Worm (Caenorhabditis elegans): Measurements from ENCODE around the gene sri-32.
"Not testable (repeated sequence)": the region's sequence is repeated elsewhere in the genome, so short reads cannot be mapped to it uniquely, and the experiment has no call there.

The sri-32 gene

ce11 chrII:3154383-3154782 lies at the start of gene sri-32:
Gene sri-32 (minus strand): TSS chrII:3154483.
- TF ChIP-seq pqm-1 (tag; optimal IDR thresholded peaks at IDR 0.05) (no peak), mep-1 (tag; optimal IDR thresholded peaks at IDR 0.05) (no peak), fkh-10 (GFP tag; optimal IDR thresholded peaks at IDR 0.05) (no peak), lsy-2 (tag; optimal IDR thresholded peaks at IDR 0.05) (no peak), unc-98 (GFP tag; IDR thresholded peaks at IDR 0.05) (no peak), fkh-4 (tag; optimal IDR thresholded peaks at IDR 0.05; ENCODE audit: borderline replicate concordance) (no peak)

- TF ChIP-seq egl-13 (tag; optimal IDR thresholded peaks at IDR 0.05) (no peak), nhr-90 (tag; optimal IDR thresholded peaks at IDR 0.05; ENCODE audit: poor library complexity) (no peak), efl-1 (optimal IDR thresholded peaks at IDR 0.05) (no peak), efl-1 (GFP tag; optimal IDR thresholded peaks at IDR 0.05 in 1 of 2) (no peak), unc-30 (tag; optimal IDR thresholded peaks at IDR 0.05) (no peak), mdl-1 (tag; optimal IDR thresholded peaks at IDR 0.05) (no peak), ceh-8 (GFP tag; optimal IDR thresholded peaks at IDR 0.05) (no peak), rnt-1 (tag; optimal IDR thresholded peaks at IDR 0.05) (no peak), zip-4 (GFP tag; optimal IDR thresholded peaks at IDR 0.05) (no peak), unc-62 (GFP tag; optimal IDR thresholded peaks at IDR 0.05) (no peak), C04F5.9 (tag; optimal IDR thresholded peaks at IDR 0.05) (no peak), snpc-4 (tag; optimal IDR thresholded peaks at IDR 0.05) (no peak), egl-27 (tag; optimal IDR thresholded peaks at IDR 0.05) (no peak), lsy-2 (tag; optimal IDR thresholded peaks at IDR 0.05) (no peak), nhr-76 (tag; optimal IDR thresholded peaks at IDR 0.05) (no peak), lir-3 (tag; optimal IDR thresholded peaks at IDR 0.05; ENCODE audit: poor library complexity) (no peak), nhr-19 (GFP tag; conservative IDR thresholded peaks at IDR 0.05) (no peak), C16A3.4 (tag; optimal IDR thresholded peaks at IDR 0.05) (no peak), pax-3 (tag; optimal IDR thresholded peaks at IDR 0.05) (no peak), tbx-2 (tag; optimal IDR thresholded peaks at IDR 0.05) (no peak)
These were observed 49.1 kb upstream of the sri-32 start, which contains the start of gene sri-50 for ce11 chrII:3203415-3203814. Gene sri-50 (plus strand): TSS chrII:3203715.

ce11 chrII:3202519-3202918 lies 48.2 kb upstream of the sri-32 start, which contains the start of gene sri-53:
Gene sri-53 (minus strand): TSS chrII:3202619.
- TF ChIP-seq alr-1 (tag; optimal IDR thresholded peaks at IDR 0.05; ENCODE audit: borderline replicate concordance), result no peak
- TF ChIP-seq pag-3 (tag; optimal IDR thresholded peaks at IDR 0.05; ENCODE audit: borderline replicate concordance, insufficient read depth), result no peak
- no peak for TF ChIP-seq nhr-28 (tag; optimal IDR thresholded peaks at IDR 0.05)
- TF ChIP-seq lin-13 (GFP tag; optimal IDR thresholded peaks at IDR 0.05), result no peak
- TF ChIP-seq ztf-4 (tag; optimal IDR thresholded peaks at IDR 0.05), result no peak
- TF ChIP-seq F16B12.6 (tag; optimal IDR thresholded peaks at IDR 0.05), result no peak
- no peak for TF ChIP-seq nhr-11 (tag; optimal IDR thresholded peaks at IDR 0.05)
- TF ChIP-seq blmp-1 (tag; optimal IDR thresholded peaks at IDR 0.05), result no peak
- no peak for TF ChIP-seq irx-1 (tag; optimal IDR thresholded peaks at IDR 0.05)
- TF ChIP-seq mep-1 (tag; optimal IDR thresholded peaks at IDR 0.05), result no peak
- no peak for TF ChIP-seq fos-1 (tag; optimal IDR thresholded peaks at IDR 0.05)
- TF ChIP-seq fkh-10 (GFP tag; optimal IDR thresholded peaks at IDR 0.05), result no peak

- not testable (repeated sequence) for TF ChIP-seq nhr-77 (tag; optimal IDR thresholded peaks at IDR 0.05); ceh-8 (GFP tag; optimal IDR thresholded peaks at IDR 0.05); nhr-20 (tag; optimal IDR thresholded peaks at IDR 0.05)
These were observed 47.0 kb upstream of the sri-32 start, which contains the start of gene sri-48 for ce11 chrII:3201242-3201641. Gene sri-48 (minus strand): TSS chrII:3201342.

Data from whole organism, L1 larva.